Fruit fly (Drosophila melanogaster) whole organism, embryonic: ENCODE measurements around the gene Fbp2.
A peak's percentile ranks its signal among the peaks of the same experiment; 100 is the strongest.

ENCODE experiments used
- Abd-B ChIP-seq: fragments of 200-800 bp; sonication (Bioruptor generic); optimal IDR thresholded peaks from 2 replicates; lab custom pipeline; 2018; ENCODE audit warnings: missing biosample characterization, mild to moderate bottlenecking, missing genetic modification characterization, moderate library complexity
- Atf-2 ChIP-seq: fragments of 200-800 bp; sonication (Bioruptor generic); optimal IDR thresholded peaks from 2 replicates; lab custom pipeline; 2016; ENCODE audit warnings: missing biosample characterization, missing genetic modification characterization
- Bteb2 ChIP-seq: fragments of 200-800 bp; sonication (Bioruptor generic); optimal IDR thresholded peaks from 2 replicates; lab custom pipeline; 2016; ENCODE audit warnings: missing biosample characterization, missing genetic modification characterization
- CG10274 ChIP-seq: fragments of 200-800 bp; sonication (Bioruptor generic); optimal IDR thresholded peaks from 3 replicates; lab custom pipeline; 2017; ENCODE audit warnings: missing biosample characterization, mild to moderate bottlenecking, missing genetic modification characterization
- CG12659 ChIP-seq: fragments of 200-800 bp; sonication (Bioruptor generic); optimal IDR thresholded peaks from 3 replicates; lab custom pipeline; 2017; ENCODE audit warnings: mild to moderate bottlenecking, missing biosample characterization, missing genetic modification reagents, missing genetic modification characterization
- CG1603 ChIP-seq: fragments of 200-800 bp; sonication (Bioruptor generic); optimal IDR thresholded peaks from 2 replicates; lab custom pipeline; 2019; ENCODE audit warnings: missing biosample characterization, mild to moderate bottlenecking, missing genetic modification characterization, moderate library complexity
- CG17328 ChIP-seq: fragments of 200-800 bp; sonication (Bioruptor generic); IDR thresholded peaks from 2 replicates; pipeline ENCODE4 v1.3.6; 2022; ENCODE audit warnings: missing biosample characterization, missing genetic modification characterization
- CG17361 ChIP-seq: fragments of 200-800 bp; sonication (Bioruptor generic); IDR thresholded peaks from 3 replicates; pipeline ENCODE4 v1.3.6; 2022; ENCODE audit warnings: missing biosample characterization, missing genetic modification characterization
- CG17829 ChIP-seq: fragments of 200-800 bp; optimal IDR thresholded peaks from 2 replicates; lab custom pipeline; 2019; ENCODE audit warnings: missing biosample characterization, mild to moderate bottlenecking, missing genetic modification characterization, moderate library complexity
- CG18262 ChIP-seq: fragments of 200-800 bp; optimal IDR thresholded peaks from 3 replicates; lab custom pipeline; 2019; ENCODE audit warnings: missing biosample characterization, mild to moderate bottlenecking, missing genetic modification characterization, moderate library complexity
- CG2199 ChIP-seq: fragments of 200-800 bp; sonication (Bioruptor generic); IDR thresholded peaks from 3 replicates; pipeline ENCODE4 v1.3.6; 2022; ENCODE audit warnings: missing biosample characterization, missing genetic modification characterization
- CG31388 ChIP-seq: fragments of 200-800 bp; sonication (Bioruptor generic); optimal IDR thresholded peaks from 2 replicates; lab custom pipeline; 2016; ENCODE audit warnings: missing biosample characterization, missing genetic modification characterization
- CG33213 ChIP-seq: fragments of 200-800 bp; sonication (Bioruptor generic); optimal IDR thresholded peaks from 3 replicates; lab custom pipeline; 2016; ENCODE audit warnings: missing biosample characterization, missing genetic modification characterization
- CG3726 ChIP-seq: fragments of 200-800 bp; sonication (Bioruptor generic); IDR thresholded peaks from 3 replicates; pipeline ENCODE4, ENCODE4 v1.3.6; 2022; ENCODE audit warnings: missing biosample characterization, missing genetic modification characterization
- CG42726 ChIP-seq: fragments of 200-800 bp; sonication (Bioruptor generic); IDR thresholded peaks from 2 replicates; pipeline ENCODE4 v1.3.6; 2022; ENCODE audit warnings: missing biosample characterization, missing genetic modification characterization; ENCODE audit not compliant: partially characterized antibody
- CG6689 ChIP-seq: fragments of 200-800 bp; sonication (Bioruptor generic); IDR thresholded peaks from 2 replicates; pipeline ENCODE4 v1.3.6; 2022; ENCODE audit warnings: missing biosample characterization, missing genetic modification characterization
- CG7786 ChIP-seq: fragments of 200-800 bp; sonication (Bioruptor generic); optimal IDR thresholded peaks from 2 replicates; lab custom pipeline; 2016; ENCODE audit warnings: missing biosample characterization, missing genetic modification characterization
- Deaf1 ChIP-seq: fragments of 200-800 bp; optimal IDR thresholded peaks from 3 replicates; lab custom pipeline; 2019; ENCODE audit warnings: missing biosample characterization, mild to moderate bottlenecking, missing genetic modification characterization, moderate library complexity
- HLHmδ ChIP-seq: fragments of 200-800 bp; sonication (Bioruptor generic); optimal IDR thresholded peaks from 2 replicates; lab custom pipeline; 2018; ENCODE audit warnings: missing biosample characterization, mild to moderate bottlenecking, missing genetic modification characterization, moderate library complexity
- Jarid2 ChIP-seq: fragments of 200-800 bp; sonication (Bioruptor generic); optimal IDR thresholded peaks from 3 replicates; lab custom pipeline; 2017; ENCODE audit warnings: mild to moderate bottlenecking, missing biosample characterization, missing genetic modification reagents, missing genetic modification characterization
- Med ChIP-seq: fragments of 200-800 bp; sonication (Bioruptor generic); peaks from one replicate; lab custom pipeline; 2016; ENCODE audit warnings: missing biosample characterization, missing genetic modification characterization, mild to moderate bottlenecking, inconsistent platforms, moderate library complexity
- Mes4 ChIP-seq: fragments of 200-800 bp; sonication (Bioruptor generic); optimal IDR thresholded peaks from 2 replicates; lab custom pipeline; 2016; ENCODE audit warnings: missing biosample characterization, missing genetic modification characterization
- NK7.1 ChIP-seq: fragments of 200-800 bp; sonication (Bioruptor generic); optimal IDR thresholded peaks from 3 replicates; lab custom pipeline; 2016; ENCODE audit warnings: missing biosample characterization, missing genetic modification characterization
- Nf-YB ChIP-seq: fragments of 200-800 bp; sonication (Bioruptor generic); optimal IDR thresholded peaks from 3 replicates; lab custom pipeline; 2019; ENCODE audit warnings: missing biosample characterization, mild to moderate bottlenecking, missing genetic modification characterization, moderate library complexity
- Pdp1 ChIP-seq, 2 experiments: fragments of 200-800 bp; sonication (Bioruptor generic); optimal IDR thresholded peaks; 3 replicates each; lab custom pipeline; 2016; ENCODE audit warnings: missing biosample characterization in 2 of 2, missing genetic modification characterization in 2 of 2, mild to moderate bottlenecking in 1 of 2, moderate library complexity in 1 of 2
- Ravus ChIP-seq: fragments of 200-800 bp; sonication (Bioruptor generic); IDR thresholded peaks from 2 replicates; pipeline ENCODE4 v1.3.6; 2022; ENCODE audit warnings: missing biosample characterization, missing genetic modification characterization
- Rfx ChIP-seq: fragments of 200-800 bp; sonication (Bioruptor generic); IDR thresholded peaks from 2 replicates; pipeline ENCODE4 v1.3.6; 2022; ENCODE audit warnings: missing biosample characterization, missing genetic modification characterization
- amos ChIP-seq: fragments of 200-800 bp; sonication (Bioruptor generic); IDR thresholded peaks from 2 replicates; pipeline ENCODE4 v1.3.6; 2022; ENCODE audit warnings: missing biosample characterization, missing genetic modification characterization; ENCODE audit not compliant: partially characterized antibody
- bbx ChIP-seq: fragments of 200-800 bp; sonication (Bioruptor generic); IDR thresholded peaks from 2 replicates; pipeline ENCODE4 v1.3.6; 2022; ENCODE audit warnings: missing biosample characterization, missing genetic modification characterization; ENCODE audit not compliant: partially characterized antibody
- btn ChIP-seq: fragments of 200-800 bp; sonication (Bioruptor generic); optimal IDR thresholded peaks from 2 replicates; lab custom pipeline; 2016; ENCODE audit warnings: missing biosample characterization, missing genetic modification characterization
- cg ChIP-seq: fragments of 200-800 bp; sonication (Bioruptor generic); optimal IDR thresholded peaks from 3 replicates; lab custom pipeline; 2019; ENCODE audit warnings: missing biosample characterization, mild to moderate bottlenecking, missing genetic modification characterization, moderate library complexity
- chinmo ChIP-seq: fragments of 200-800 bp; sonication (Bioruptor generic); IDR thresholded peaks from 4 replicates; pipeline ENCODE4 v1.3.6; 2022; ENCODE audit warnings: missing biosample characterization, missing genetic modification characterization; ENCODE audit not compliant: partially characterized antibody
- dm ChIP-seq: fragments of 200-800 bp; sonication (Bioruptor generic); optimal IDR thresholded peaks from 3 replicates; lab custom pipeline; 2016; ENCODE audit warnings: missing biosample characterization, missing genetic modification characterization
- ewg ChIP-seq: fragments of 200-800 bp; sonication (Bioruptor generic); optimal IDR thresholded peaks from 3 replicates; lab custom pipeline; 2017; ENCODE audit warnings: mild to moderate bottlenecking, missing biosample characterization, missing genetic modification reagents, missing genetic modification characterization
- hkb ChIP-seq, 2 experiments: fragments of 200-800 bp in 1 of 2; fragments of >200 bp in 1 of 2; sonication (Bioruptor generic) in 1 of 2; IDR thresholded peaks in 1 of 2; optimal IDR thresholded peaks in 1 of 2; 2 replicates each; pipeline versions ENCODE4 v1.3.6 to Lab custom; 2017 to 2022; ENCODE audit warnings: missing biosample characterization in 1 of 2, missing genetic modification characterization in 1 of 2
- kni ChIP-seq: fragments of 200-800 bp; sonication (Bioruptor generic); optimal IDR thresholded peaks from 3 replicates; lab custom pipeline; 2017; ENCODE audit warnings: mild to moderate bottlenecking, missing biosample characterization, missing genetic modification reagents, missing genetic modification characterization
- knrl ChIP-seq: fragments of 200-800 bp; sonication (Bioruptor generic); IDR thresholded peaks from 3 replicates; pipeline ENCODE4 v1.3.6; 2022; ENCODE audit warnings: missing biosample characterization, missing genetic modification characterization; ENCODE audit not compliant: partially characterized antibody
- pros ChIP-seq: fragments of 200-800 bp; sonication (Bioruptor generic); optimal IDR thresholded peaks from 3 replicates; lab custom pipeline; 2019; ENCODE audit warnings: missing biosample characterization, mild to moderate bottlenecking, missing genetic modification characterization, moderate library complexity
- psq ChIP-seq: fragments of 200-800 bp; sonication (Bioruptor generic); optimal IDR thresholded peaks from 2 replicates; lab custom pipeline; 2017; ENCODE audit warnings: missing biosample characterization, missing genetic modification characterization
- pzg ChIP-seq: fragments of 200-800 bp; sonication (Bioruptor generic); optimal IDR thresholded peaks from 3 replicates; lab custom pipeline; 2018; ENCODE audit warnings: missing biosample characterization, mild to moderate bottlenecking, missing genetic modification characterization, moderate library complexity
- ro ChIP-seq: fragments of 200-800 bp; sonication (Bioruptor generic); IDR thresholded peaks from 2 replicates; pipeline ENCODE4 v1.3.6; 2022; ENCODE audit warnings: missing biosample characterization, missing genetic modification characterization
- sc ChIP-seq, 3 experiments: fragments of >200 bp in 2 of 3; fragments of 200-800 bp in 1 of 3; sonication (Bioruptor generic) in 1 of 3; optimal IDR thresholded peaks; 2 replicates in 2 of 3; 3 replicates in 1 of 3; lab custom pipeline; 2017; ENCODE audit warnings: mild to moderate bottlenecking in 1 of 3, missing biosample characterization in 1 of 3, missing genetic modification characterization in 1 of 3, missing genetic modification reagents in 1 of 3
- seq ChIP-seq: fragments of 200-800 bp; sonication (Bioruptor generic); IDR thresholded peaks from 2 replicates; pipeline ENCODE4 v1.3.6; 2022; ENCODE audit warnings: missing biosample characterization, missing genetic modification characterization
- slbo ChIP-seq: fragments of 200-800 bp; sonication (Bioruptor generic); IDR thresholded peaks from 2 replicates; pipeline ENCODE4 v1.3.6; 2022; ENCODE audit warnings: missing biosample characterization, missing genetic modification characterization
- sna ChIP-seq: fragments of 200-800 bp; sonication (Bioruptor generic); IDR thresholded peaks from 2 replicates; pipeline ENCODE4 v1.3.6; 2022; ENCODE audit warnings: missing biosample characterization, missing genetic modification characterization; ENCODE audit not compliant: partially characterized antibody
- sob ChIP-seq: fragments of 200-800 bp; sonication (Bioruptor generic); IDR thresholded peaks from 2 replicates; pipeline ENCODE4 v1.3.6; 2022; ENCODE audit warnings: missing biosample characterization, missing genetic modification characterization
- stwl ChIP-seq: fragments of 200-800 bp; sonication (Bioruptor generic); optimal IDR thresholded peaks from 3 replicates; lab custom pipeline; 2018; ENCODE audit warnings: missing biosample characterization, mild to moderate bottlenecking, missing genetic modification characterization, moderate library complexity
- trem ChIP-seq: fragments of 200-800 bp; optimal IDR thresholded peaks from 3 replicates; lab custom pipeline; 2019; ENCODE audit warnings: missing biosample characterization, mild to moderate bottlenecking, missing genetic modification characterization, moderate library complexity
- vnd ChIP-seq: fragments of 200-800 bp; sonication (Bioruptor generic); IDR thresholded peaks from 3 replicates; pipeline ENCODE4 v1.3.6; 2022; ENCODE audit warnings: missing biosample characterization, missing genetic modification characterization; ENCODE audit not compliant: partially characterized antibody

The Fbp2 gene

dm6 chr2L:9460092-9460473 lies 33.5 kb downstream of the Fbp2 start:
- peak; percentile 56 for TF ChIP-seq seq (GFP tag; lab: Robert Waterston, UW)
- TF ChIP-seq Med (GFP tag; lab: Kevin White, UChicago) = peak; percentile 36
- peak in 1 of 2 experiments; percentile 84 for TF ChIP-seq Pdp1 (GFP tag; optimal IDR thresholded peaks at IDR 0.05; lab: Kevin White, UChicago)
- peak; percentile 73 for TF ChIP-seq Deaf1
- no peak for TF ChIP-seq CG33213
- TF ChIP-seq Atf-2 = no peak
- TF ChIP-seq kni (GFP tag; lab: Kevin White, UChicago) = peak; percentile 81
- TF ChIP-seq stwl (tag; lab: Kevin White, UChicago) = peak; percentile 64
- no peak for TF ChIP-seq NK7.1
- TF ChIP-seq CG17361 (GFP tag; lab: Robert Waterston, UW) = no peak
- no peak for TF ChIP-seq Ravus
- TF ChIP-seq CG12659 = no peak
- TF ChIP-seq slbo (GFP tag; lab: Robert Waterston, UW) = 0 out of 2 replicates have a peak, but pooled peaks have one; percentile 20
- TF ChIP-seq psq (GFP tag; lab: Kevin White, UChicago) = no peak
- peak; percentile 76 for TF ChIP-seq pros (GFP tag; lab: Kevin White, UChicago)
- TF ChIP-seq knrl (GFP tag; lab: Robert Waterston, UW) = peak; percentile 44; the same call in 1 of the 3 replicates
- TF ChIP-seq CG18262 (tag; lab: Kevin White, UChicago) = no peak
- TF ChIP-seq Nf-YB (GFP tag; lab: Kevin White, UChicago) = no peak
- TF ChIP-seq CG7786 (GFP tag; lab: Kevin White, UChicago) = no peak
- no peak for TF ChIP-seq Rfx (GFP tag; lab: Robert Waterston, UW)
- TF ChIP-seq CG42726 (GFP tag; lab: Robert Waterston, UW) = peak; percentile 67
- TF ChIP-seq CG17328 (GFP tag; lab: Robert Waterston, UW) = no peak
- TF ChIP-seq amos (GFP tag; lab: Robert Waterston, UW) = peak; percentile 41
- no peak for TF ChIP-seq Abd-B (GFP tag; lab: Kevin White, UChicago)
- TF ChIP-seq ro (GFP tag; lab: Robert Waterston, UW) = no peak
- peak; percentile 34; the same call in 1 of the 3 replicates for TF ChIP-seq vnd (GFP tag; lab: Robert Waterston, UW)
- TF ChIP-seq CG3726 (GFP tag; lab: Robert Waterston, UW) = no peak
- no peak for TF ChIP-seq sc (optimal IDR thresholded peaks at IDR 0.05; lab: Kevin White, UChicago)
- no peak for TF ChIP-seq sc (GFP tag; optimal IDR thresholded peaks at IDR 0.05; lab: Kevin White, UChicago)
- TF ChIP-seq CG17829 = peak; percentile 6
- TF ChIP-seq hkb (optimal IDR thresholded peaks at IDR 0.05; lab: Kevin White, UChicago) = no peak
- peak; percentile 25; the same call in 1 of the 2 replicates for TF ChIP-seq hkb (GFP tag; IDR thresholded peaks at IDR 0.05; lab: Robert Waterston, UW)
- no peak for TF ChIP-seq Mes4 (GFP tag; lab: Kevin White, UChicago)
- TF ChIP-seq CG1603 = peak; percentile 31
- TF ChIP-seq dm (GFP tag; lab: Kevin White, UChicago) = peak; percentile 17
- no peak for TF ChIP-seq Jarid2
- no peak for TF ChIP-seq Bteb2
- no peak for TF ChIP-seq btn (GFP tag; lab: Kevin White, UChicago)
- TF ChIP-seq pzg (GFP tag; lab: Kevin White, UChicago) = peak; percentile 9
- peak; percentile 61; the same call in 1 of the 2 replicates for TF ChIP-seq sna (GFP tag; lab: Robert Waterston, UW)
- TF ChIP-seq CG6689 (GFP tag; lab: Robert Waterston, UW) = no peak
- peak; percentile 28 for TF ChIP-seq HLHmδ
- no peak for TF ChIP-seq ewg
- peak; percentile 71; the same call in 2 of the 4 replicates for TF ChIP-seq chinmo (GFP tag; lab: Robert Waterston, UW)
- TF ChIP-seq bbx (GFP tag; lab: Robert Waterston, UW) = peak; percentile 57
- TF ChIP-seq sob (GFP tag; lab: Robert Waterston, UW) = no peak
- no peak for TF ChIP-seq cg (GFP tag; lab: Kevin White, UChicago)
- no peak for TF ChIP-seq CG10274 (GFP tag; lab: Kevin White, UChicago)
- TF ChIP-seq CG31388 (GFP tag; lab: Kevin White, UChicago) = no peak
- TF ChIP-seq trem (tag; lab: Kevin White, UChicago) = peak; percentile 55
- TF ChIP-seq CG2199 (GFP tag; lab: Robert Waterston, UW) = peak; percentile 65; the same call in 2 of the 3 replicates
